Worm (Caenorhabditis elegans): ENCODE data around the gene F10C2.3.

ce11 chrV:11975233-11975632 lies 44.9 kb upstream of the F10C2.3 start, which contains the start of gene cpr-1:
- TF ChIP-seq tbx-11 (GFP tag; IDR thresholded peaks at IDR 0.05) = no peak
- TF ChIP-seq ceh-13 (GFP tag; optimal IDR thresholded peaks at IDR 0.05) = no peak
- TF ChIP-seq flt-1 (GFP tag; IDR thresholded peaks at IDR 0.05) = no peak
- no peak for TF ChIP-seq ama-1 (optimal IDR thresholded peaks at IDR 0.05)
- TF ChIP-seq F13C5.2 (tag; optimal IDR thresholded peaks at IDR 0.05) = no peak
- no peak for TF ChIP-seq hnd-1 (tag; optimal IDR thresholded peaks at IDR 0.05)
- TF ChIP-seq aly-1 (tag; optimal IDR thresholded peaks at IDR 0.05) = no peak
- no peak for TF ChIP-seq ceh-36 (tag; optimal IDR thresholded peaks at IDR 0.05)
- TF ChIP-seq sea-1 (GFP tag; conservative IDR thresholded peaks at IDR 0.05) = no peak
- no peak for TF ChIP-seq tra-4 (tag; optimal IDR thresholded peaks at IDR 0.05)
- no peak for TF ChIP-seq tbx-37 (GFP tag; conservative IDR thresholded peaks at IDR 0.05)
- TF ChIP-seq scrt-1 (GFP tag; IDR thresholded peaks at IDR 0.05) = no peak
- TF ChIP-seq hmg-4 (GFP tag; optimal IDR thresholded peaks at IDR 0.05) = no peak

Measured in whole organism, early embryonic.